Worm (Caenorhabditis elegans) whole organism, L1 larva: ENCODE measurements around the gene C03B1.17.

ENCODE experiments used
- fkh-10 ChIP-seq: sonication (generic microtip); optimal IDR thresholded peaks from 2 replicates; lab custom pipeline; 2017; ENCODE audit warnings: missing biosample characterization, missing genetic modification reagents, missing genetic modification characterization
- isw-1 ChIP-seq: fragments of 200-800 bp; sonication (Bioruptor generic); IDR thresholded peaks from 2 replicates; pipeline ENCODE4 v1.3.6; 2022; ENCODE audit warnings: missing genetic modification characterization, missing compliant biosample characterization
- nhr-11 ChIP-seq: fragments of 150-350 bp; optimal IDR thresholded peaks from 2 replicates; lab custom pipeline; 2014; ENCODE audit warnings: missing biosample characterization, missing genetic modification characterization
- nhr-12 ChIP-seq: sonication (generic microtip); optimal IDR thresholded peaks from 2 replicates; lab custom pipeline; 2017; ENCODE audit warnings: missing biosample characterization, missing genetic modification characterization
- nhr-76 ChIP-seq: sonication (generic microtip); optimal IDR thresholded peaks from 2 replicates; lab custom pipeline; 2017; ENCODE audit warnings: missing biosample characterization, missing genetic modification characterization
- nhr-77 ChIP-seq: fragments of 150-350 bp; optimal IDR thresholded peaks from 2 replicates; lab custom pipeline; 2014; ENCODE audit warnings: missing biosample characterization, missing genetic modification characterization
- pag-3 ChIP-seq: sonication (generic microtip); optimal IDR thresholded peaks from 2 replicates; lab custom pipeline; 2017; ENCODE audit warnings: missing genetic modification characterization, mild to moderate bottlenecking, missing compliant biosample characterization, antibody characterized with exemption, borderline replicate concordance; ENCODE audit not compliant: insufficient read depth
- pqm-1 ChIP-seq: sonication (generic microtip); optimal IDR thresholded peaks from 3 replicates; lab custom pipeline; 2017; ENCODE audit warnings: missing biosample characterization, missing genetic modification characterization
- ztf-4 ChIP-seq: fragments of 150-350 bp; optimal IDR thresholded peaks from 2 replicates; lab custom pipeline; 2014; ENCODE audit warnings: missing biosample characterization, missing genetic modification characterization

- TF ChIP-seq fkh-10 (GFP tag; lab: Kevin White, UChicago) (no peak), pag-3 (tag; lab: Kevin White, UChicago) (no peak), nhr-11 (tag; lab: Kevin White, UChicago) (no peak), isw-1 (GFP tag; lab: Robert Waterston, UW) (no peak), pqm-1 (tag; lab: Kevin White, UChicago) (no peak), nhr-76 (tag; lab: Kevin White, UChicago) (no peak), nhr-12 (tag; lab: Kevin White, UChicago) (no peak), ztf-4 (no peak), nhr-77 (tag; lab: Kevin White, UChicago) (no peak)
These were observed at the start of gene C03B1.17 for ce11 chrX:6373348-6373747.
